Worm (Caenorhabditis elegans) whole organism, young adult: ENCODE results near the gene F49C12.1.

Experiments used
- B0019.2 ChIP-seq: fragments of 200-800 bp; sonication (Bioruptor generic); conservative IDR thresholded peaks from 2 replicates; pipeline ENCODE4 v1.3.6; 2022; ENCODE audit warnings: missing genetic modification reagents, missing genetic modification characterization, missing compliant biosample characterization
- B0035.1 ChIP-seq: sonication (generic microtip); optimal IDR thresholded peaks from 2 replicates; lab custom pipeline; 2016; ENCODE audit warnings: missing genetic modification characterization, mild to moderate bottlenecking, missing compliant biosample characterization, missing genotype, missing genetic modification reagents
- B0261.1 ChIP-seq: sonication (generic microtip); optimal IDR thresholded peaks from 2 replicates; lab custom pipeline; 2016; ENCODE audit warnings: mild to moderate bottlenecking, missing genetic modification characterization, moderate library complexity, missing compliant biosample characterization
- B0336.3 ChIP-seq: fragments of 200-800 bp; sonication (Bioruptor generic); IDR thresholded peaks from 2 replicates; pipeline ENCODE4 v1.3.6; 2022; ENCODE audit warnings: missing genetic modification characterization, missing compliant biosample characterization
- F23B12.7 ChIP-seq: sonication (generic microtip); optimal IDR thresholded peaks from 2 replicates; lab custom pipeline; 2017; ENCODE audit warnings: missing genetic modification characterization, mild to moderate bottlenecking, missing compliant biosample characterization, antibody characterized with exemption, moderate library complexity; ENCODE audit not compliant: insufficient read depth
- F52B5.7 ChIP-seq: sonication (generic microtip); optimal IDR thresholded peaks from 2 replicates; lab custom pipeline; 2016; ENCODE audit warnings: mild to moderate bottlenecking, missing genetic modification characterization, missing compliant biosample characterization
- F57C9.4 ChIP-seq: sonication (generic microtip); optimal IDR thresholded peaks from 2 replicates; lab custom pipeline; 2017; ENCODE audit warnings: mild to moderate bottlenecking, missing genetic modification characterization, missing compliant biosample characterization
- K11D2.4 ChIP-seq: fragments of 200-800 bp; sonication (Bioruptor generic); IDR thresholded peaks from 2 replicates; pipeline ENCODE4 v1.3.6; 2022; ENCODE audit warnings: missing genetic modification reagents, missing genetic modification characterization, missing compliant biosample characterization
- K12H6.12 ChIP-seq: fragments of 200-800 bp; sonication (Bioruptor generic); optimal IDR thresholded peaks from 2 replicates; lab custom pipeline; 2018; ENCODE audit warnings: mild to moderate bottlenecking, missing genetic modification characterization, missing compliant biosample characterization
- Y56A3A.18 ChIP-seq: fragments of 200-800 bp; sonication (Bioruptor generic); IDR thresholded peaks from 2 replicates; pipeline ENCODE4 v1.3.6; 2022; ENCODE audit warnings: missing genetic modification reagents, missing genetic modification characterization, missing compliant biosample characterization
- ZK185.1 ChIP-seq: sonication (generic microtip); optimal IDR thresholded peaks from 2 replicates; lab custom pipeline; 2016; ENCODE audit warnings: mild to moderate bottlenecking, missing genetic modification characterization, missing compliant biosample characterization; ENCODE audit not compliant: poor library complexity, severe bottlenecking
- aptf-3 ChIP-seq: fragments of 200-800 bp; sonication (Bioruptor generic); IDR thresholded peaks from 2 replicates; pipeline ENCODE4 v1.3.6; 2022; ENCODE audit warnings: missing genetic modification characterization, missing compliant biosample characterization
- atf-7 ChIP-seq: sonication (generic microtip); optimal IDR thresholded peaks from 2 replicates; lab custom pipeline; 2017; ENCODE audit warnings: mild to moderate bottlenecking, missing genetic modification characterization, missing compliant biosample characterization
- athp-1 ChIP-seq: sonication (generic microtip); optimal IDR thresholded peaks from 2 replicates; lab custom pipeline; 2017; ENCODE audit warnings: mild to moderate bottlenecking, missing genetic modification characterization, missing compliant biosample characterization
- bed-1 ChIP-seq: fragments of 200-800 bp; sonication (Bioruptor generic); IDR thresholded peaks from 2 replicates; pipeline ENCODE4 v1.3.6; 2022; ENCODE audit warnings: missing genetic modification reagents, missing genetic modification characterization, missing compliant biosample characterization
- bed-2 ChIP-seq: fragments of 200-800 bp; sonication (Bioruptor generic); IDR thresholded peaks from 2 replicates; pipeline ENCODE4 v1.3.6; 2022; ENCODE audit warnings: missing genetic modification reagents, missing genetic modification characterization, missing compliant biosample characterization
- cebp-2 ChIP-seq: fragments of 200-800 bp; sonication (Bioruptor generic); IDR thresholded peaks from 2 replicates; pipeline ENCODE4 v1.3.6; 2022; ENCODE audit warnings: missing genetic modification characterization, missing compliant biosample characterization
- ceh-40 ChIP-seq: fragments of 200-800 bp; sonication (Bioruptor generic); IDR thresholded peaks from 2 replicates; pipeline ENCODE4 v1.3.6; 2022; ENCODE audit warnings: missing genetic modification characterization, missing compliant biosample characterization
- ceh-79 ChIP-seq: sonication (generic microtip); optimal IDR thresholded peaks from 2 replicates; lab custom pipeline; 2017; ENCODE audit warnings: mild to moderate bottlenecking, missing genetic modification characterization, missing compliant biosample characterization
- ceh-91 ChIP-seq: fragments of 200-800 bp; sonication (Bioruptor generic); IDR thresholded peaks from 2 replicates; pipeline ENCODE4 v1.3.6; 2022; ENCODE audit warnings: missing genetic modification reagents, missing genetic modification characterization, missing compliant biosample characterization
- chd-7 ChIP-seq: sonication (generic microtip); optimal IDR thresholded peaks from 2 replicates; lab custom pipeline; 2016; ENCODE audit warnings: mild to moderate bottlenecking, missing genetic modification characterization, moderate library complexity, missing compliant biosample characterization
- dox-1 ChIP-seq: fragments of 200-800 bp; sonication (Bioruptor generic); IDR thresholded peaks from 2 replicates; pipeline ENCODE4 v1.3.6; 2022; ENCODE audit warnings: missing genetic modification reagents, missing genetic modification characterization, missing compliant biosample characterization
- efl-1 ChIP-seq: fragments of 150-350 bp; optimal IDR thresholded peaks from 2 replicates; lab custom pipeline; 2014; ENCODE audit warnings: missing biosample characterization, missing genetic modification reagents, missing genetic modification characterization
- egl-44 ChIP-seq: fragments of 200-800 bp; sonication (Bioruptor generic); IDR thresholded peaks from 2 replicates; pipeline ENCODE4 v1.3.6; 2022; ENCODE audit warnings: missing genetic modification reagents, missing genetic modification characterization, missing compliant biosample characterization
- ekl-4 ChIP-seq: fragments of 200-800 bp; sonication (Bioruptor generic); IDR thresholded peaks from 2 replicates; pipeline ENCODE4 v1.3.6; 2022; ENCODE audit warnings: missing genetic modification reagents, missing genetic modification characterization, missing compliant biosample characterization
- gei-17 ChIP-seq: fragments of 200-800 bp; sonication (Bioruptor generic); optimal IDR thresholded peaks from 2 replicates; lab custom pipeline; 2018; ENCODE audit warnings: mild to moderate bottlenecking, missing genetic modification characterization, missing compliant biosample characterization
- hlh-26 ChIP-seq: fragments of 200-800 bp; sonication (Bioruptor generic); conservative IDR thresholded peaks from 2 replicates; pipeline ENCODE4 v1.3.6; 2022; ENCODE audit warnings: missing genetic modification reagents, missing genetic modification characterization, missing compliant biosample characterization
- lag-1 ChIP-seq: fragments of 200-800 bp; sonication (Bioruptor generic); IDR thresholded peaks from 2 replicates; pipeline ENCODE4 v1.3.6; 2022; ENCODE audit warnings: missing genetic modification reagents, missing genetic modification characterization, missing compliant biosample characterization
- let-607 ChIP-seq, 2 experiments: fragments of 200-800 bp in 1 of 2; sonication (Bioruptor generic) in 1 of 2; sonication (generic microtip) in 1 of 2; optimal IDR thresholded peaks; 2 replicates each; lab custom pipeline; 2016 to 2018; ENCODE audit warnings: mild to moderate bottlenecking in 2 of 2, missing compliant biosample characterization in 2 of 2, missing genetic modification characterization in 2 of 2, moderate library complexity in 2 of 2, missing genotype in 1 of 2
- lin-54 ChIP-seq: fragments of 200-800 bp; sonication (Bioruptor generic); optimal IDR thresholded peaks from 2 replicates; lab custom pipeline; 2018; ENCODE audit warnings: mild to moderate bottlenecking, missing genetic modification characterization, missing compliant biosample characterization
- lsl-1 ChIP-seq: fragments of 200-800 bp; sonication (Bioruptor generic); optimal IDR thresholded peaks from 2 replicates; lab custom pipeline; 2018; ENCODE audit warnings: mild to moderate bottlenecking, missing genetic modification characterization, moderate library complexity, missing compliant biosample characterization
- madf-10 ChIP-seq: sonication (generic microtip); optimal IDR thresholded peaks from 2 replicates; lab custom pipeline; 2016; ENCODE audit warnings: mild to moderate bottlenecking, missing genetic modification characterization, missing compliant biosample characterization
- madf-3 ChIP-seq: fragments of 200-800 bp; sonication (Bioruptor generic); IDR thresholded peaks from 2 replicates; pipeline ENCODE4 v1.3.6; 2022; ENCODE audit warnings: missing genetic modification reagents, missing genetic modification characterization, missing compliant biosample characterization
- mel-28 ChIP-seq: sonication (generic microtip); optimal IDR thresholded peaks from 2 replicates; lab custom pipeline; 2016; ENCODE audit warnings: borderline replicate concordance, mild to moderate bottlenecking, missing genetic modification characterization, missing compliant biosample characterization
- mes-4 ChIP-seq: sonication (generic microtip); optimal IDR thresholded peaks from 2 replicates; lab custom pipeline; 2016; ENCODE audit warnings: missing genotype, missing genetic modification characterization, missing compliant biosample characterization
- mxl-1 ChIP-seq: sonication (generic microtip); optimal IDR thresholded peaks from 2 replicates; lab custom pipeline; 2016; ENCODE audit warnings: missing genetic modification characterization, missing compliant biosample characterization
- nfya-1 ChIP-seq: sonication (generic microtip); optimal IDR thresholded peaks from 2 replicates; lab custom pipeline; 2017; ENCODE audit warnings: antibody characterized with exemption, missing compliant biosample characterization, missing genetic modification characterization, borderline replicate concordance; ENCODE audit not compliant: insufficient read depth
- nhr-120 ChIP-seq: fragments of 200-800 bp; sonication (Bioruptor generic); IDR thresholded peaks from 2 replicates; pipeline ENCODE4 v1.3.6; 2022; ENCODE audit warnings: missing genetic modification characterization, missing compliant biosample characterization
- rec-8 ChIP-seq, 2 experiments: sonication (generic microtip); optimal IDR thresholded peaks; 2 replicates each; lab custom pipeline; 2016; ENCODE audit warnings: mild to moderate bottlenecking in 2 of 2, missing genetic modification characterization in 2 of 2, missing genetic modification reagents in 2 of 2, missing genotype in 2 of 2, missing biosample characterization in 1 of 2, missing compliant biosample characterization in 1 of 2, moderate library complexity in 1 of 2
- snpc-1.1 ChIP-seq: sonication (generic microtip); optimal IDR thresholded peaks from 2 replicates; lab custom pipeline; 2017; ENCODE audit warnings: missing genetic modification characterization, mild to moderate bottlenecking, missing compliant biosample characterization, antibody characterized with exemption, moderate library complexity, missing genotype, missing genetic modification reagents; ENCODE audit not compliant: insufficient read depth
- snpc-1.3 ChIP-seq: sonication (generic microtip); optimal IDR thresholded peaks from 2 replicates; lab custom pipeline; 2017; ENCODE audit warnings: missing genetic modification characterization, mild to moderate bottlenecking, missing compliant biosample characterization, antibody characterized with exemption, moderate library complexity, missing genotype, missing genetic modification reagents; ENCODE audit not compliant: insufficient read depth
- snpc-4 ChIP-seq, 5 experiments: fragments of 150-350 bp in 1 of 5; sonication (generic microtip) in 4 of 5; optimal IDR thresholded peaks; 2 replicates each; lab custom pipeline; 2014 to 2018; ENCODE audit warnings: missing genetic modification characterization in 5 of 5, missing biosample characterization in 3 of 5, antibody characterized with exemption in 2 of 5, mild to moderate bottlenecking in 2 of 5, missing compliant biosample characterization in 2 of 5, missing genotype in 2 of 5, moderate library complexity in 2 of 5, missing genetic modification reagents in 1 of 5
- ztf-6 ChIP-seq: fragments of 200-800 bp; sonication (Bioruptor generic); IDR thresholded peaks from 2 replicates; pipeline ENCODE4 v1.3.6; 2022; ENCODE audit warnings: missing genetic modification reagents, missing genetic modification characterization, missing compliant biosample characterization

Gene F49C12.1

DNA sequence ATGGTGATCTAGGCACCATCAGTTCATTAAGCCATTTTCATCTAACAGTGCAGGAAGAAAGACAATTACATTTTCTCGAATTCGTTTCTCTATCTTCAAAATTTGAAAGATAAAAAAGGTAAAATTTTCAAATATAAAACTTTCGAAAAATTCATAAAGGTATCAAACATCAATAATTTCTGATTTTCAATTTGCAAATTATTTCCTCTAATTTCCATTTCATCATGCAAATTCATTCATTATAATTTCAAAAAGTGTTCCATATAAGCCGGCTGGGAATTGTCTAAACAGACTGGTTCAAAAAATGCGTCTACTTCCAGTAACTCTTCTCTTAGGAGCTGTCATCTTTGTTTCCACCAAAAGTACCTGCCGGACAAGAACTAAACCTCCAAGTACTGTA is 31.6 kb upstream of the F49C12.1 start, which contains the start of gene clec-183:
TSS of gene clec-183 (plus strand) at position 301 of the 400 bp plus-strand sequence.
- TF ChIP-seq bed-1 (GFP tag; lab: Robert Waterston, UW) (no peak), madf-10 (no peak), ztf-6 (GFP tag; lab: Robert Waterston, UW) (no peak), K11D2.4 (GFP tag; lab: Robert Waterston, UW) (no peak), ceh-79 (tag; lab: Kevin White, UChicago) (no peak), mxl-1 (no peak), nfya-1 (tag; lab: Kevin White, UChicago) (no peak), B0261.1 (tag; lab: Kevin White, UChicago) (no peak), F57C9.4 (no peak), F23B12.7 (tag; lab: Kevin White, UChicago) (no peak), egl-44 (GFP tag; lab: Robert Waterston, UW) (no peak), hlh-26 (GFP tag; lab: Robert Waterston, UW) (no peak), nhr-120 (GFP tag; lab: Robert Waterston, UW) (no peak), gei-17 (no peak), lag-1 (GFP tag; lab: Robert Waterston, UW) (no peak), dox-1 (GFP tag; lab: Robert Waterston, UW) (no peak), let-607 (tag; optimal IDR thresholded peaks at IDR 0.05; lab: Kevin White, UChicago) (no peak), atf-7 (tag; lab: Kevin White, UChicago) (no peak)

DNA sequence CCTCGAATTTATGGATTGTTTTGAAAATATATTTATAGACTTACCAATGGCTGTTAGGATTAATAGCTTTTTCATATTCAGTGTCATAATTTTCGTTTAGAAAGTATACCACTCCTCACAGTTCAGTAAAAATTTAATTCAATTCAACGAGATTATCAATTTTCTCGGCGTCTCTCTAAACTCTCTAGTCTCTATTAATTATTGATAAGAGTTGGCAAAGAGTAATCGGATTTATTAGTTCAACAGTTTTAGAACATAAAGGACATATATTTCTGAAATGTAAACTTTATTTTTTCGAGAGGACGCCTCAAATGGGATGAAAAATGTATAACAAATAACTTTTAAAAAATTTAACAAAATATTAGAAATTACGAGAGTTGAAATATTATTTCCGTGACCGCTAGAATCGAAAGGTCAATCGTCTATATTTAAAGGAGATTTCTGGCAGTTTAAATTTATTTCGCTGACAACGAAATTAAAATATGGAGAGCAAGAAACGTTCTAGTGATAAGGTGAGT is 27.9 kb upstream of the F49C12.1 start, which contains the start of the genes nspg-11 and F49C12.15:
TSS of gene nspg-11 (minus strand) at position 101 of the 518 bp plus-strand sequence.
TSS of gene F49C12.15 (plus strand) at position 468 of the 518 bp plus-strand sequence.
- no peak for TF ChIP-seq K11D2.4 (GFP tag; lab: Robert Waterston, UW)
- no peak for TF ChIP-seq athp-1 (tag; lab: Kevin White, UChicago)
- TF ChIP-seq atf-7 (tag; lab: Kevin White, UChicago): no peak
- no peak for TF ChIP-seq Y56A3A.18
- TF ChIP-seq F52B5.7 (tag; lab: Kevin White, UChicago): no peak
- TF ChIP-seq F57C9.4: no peak
- no peak for TF ChIP-seq cebp-2 (GFP tag; lab: Robert Waterston, UW)
- no peak for TF ChIP-seq aptf-3 (GFP tag; lab: Robert Waterston, UW)
- no peak for TF ChIP-seq ceh-40
- TF ChIP-seq K12H6.12: no peak
- TF ChIP-seq snpc-4 (GFP tag; optimal IDR thresholded peaks at IDR 0.05; lab: Kevin White, UChicago): no peak
- no peak for TF ChIP-seq snpc-4 (tag; optimal IDR thresholded peaks at IDR 0.05; lab: Kevin White, UChicago)
- no peak for TF ChIP-seq snpc-1.3 (tag; lab: Kevin White, UChicago)
- TF ChIP-seq mel-28 (tag; lab: Kevin White, UChicago): no peak
- no peak for TF ChIP-seq ceh-91 (GFP tag; lab: Robert Waterston, UW)
- TF ChIP-seq rec-8 (tag; optimal IDR thresholded peaks at IDR 0.05; lab: Kevin White, UChicago): no peak
- no peak for TF ChIP-seq snpc-1.1 (tag; lab: Kevin White, UChicago)

DNA sequence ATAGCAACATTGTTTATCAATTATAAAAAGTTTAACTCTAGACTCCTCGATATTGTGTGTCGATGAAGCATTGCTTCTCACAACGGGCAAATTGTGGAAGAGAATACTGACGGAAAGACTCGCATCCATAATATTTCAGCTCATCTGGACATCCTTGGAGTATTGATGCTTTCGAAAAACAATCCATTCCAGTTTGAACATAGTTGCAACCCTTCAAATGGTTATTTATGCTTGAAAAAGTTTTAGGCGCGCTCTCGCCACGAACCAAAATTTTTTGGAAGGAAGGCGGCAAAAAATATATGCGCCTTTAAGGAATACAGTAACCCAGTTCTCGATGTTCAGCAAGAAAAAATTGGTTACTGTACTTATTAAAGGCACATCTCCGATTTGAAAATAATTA is 26.3 kb upstream of the F49C12.1 start:
- TF ChIP-seq chd-7 (tag; lab: Kevin White, UChicago): peak; percentile 13
- TF ChIP-seq lsl-1 (GFP tag; lab: Kevin White, UChicago): peak; percentile 38
- TF ChIP-seq ekl-4: peak; percentile 72
- TF ChIP-seq B0336.3 (GFP tag; lab: Robert Waterston, UW): peak; percentile 68
- peak; percentile 20 for TF ChIP-seq lin-54 (GFP tag; lab: Kevin White, UChicago)
- peak in 1 of 2 experiments; percentile 21 for TF ChIP-seq let-607 (tag; optimal IDR thresholded peaks at IDR 0.05; lab: Kevin White, UChicago)
- TF ChIP-seq lag-1 (GFP tag; lab: Robert Waterston, UW): 0 out of 2 replicates have a peak, but pooled peaks have one; percentile 57
- peak; percentile 20 for TF ChIP-seq B0035.1 (tag; lab: Kevin White, UChicago)
- TF ChIP-seq ceh-79 (tag; lab: Kevin White, UChicago): peak; percentile 69
- TF ChIP-seq mes-4 (tag; lab: Kevin White, UChicago): no peak
- TF ChIP-seq madf-3 (GFP tag; lab: Robert Waterston, UW): 0 out of 2 replicates have a peak, but pooled peaks have one; percentile 9
- no peak for TF ChIP-seq ZK185.1 (tag; lab: Kevin White, UChicago)
- TF ChIP-seq efl-1: peak; percentile 18
- TF ChIP-seq dox-1 (GFP tag; lab: Robert Waterston, UW): peak; percentile 37; the same call in 1 of the 2 replicates
- TF ChIP-seq bed-2 (GFP tag; lab: Robert Waterston, UW): no peak
- no peak for TF ChIP-seq B0019.2 (GFP tag; lab: Robert Waterston, UW)
